Worm (Caenorhabditis elegans) whole organism, young adult: ENCODE data around the gene cka-2.

Experiments used
- B0019.2 ChIP-seq: fragments of 200-800 bp; sonication (Bioruptor generic); conservative IDR thresholded peaks from 2 replicates; pipeline ENCODE4 v1.3.6; 2022; ENCODE audit warnings: missing genetic modification reagents, missing genetic modification characterization, missing compliant biosample characterization
- B0261.1 ChIP-seq: sonication (generic microtip); optimal IDR thresholded peaks from 2 replicates; lab custom pipeline; 2016; ENCODE audit warnings: mild to moderate bottlenecking, missing genetic modification characterization, moderate library complexity, missing compliant biosample characterization
- B0336.3 ChIP-seq: fragments of 200-800 bp; sonication (Bioruptor generic); IDR thresholded peaks from 2 replicates; pipeline ENCODE4 v1.3.6; 2022; ENCODE audit warnings: missing genetic modification characterization, missing compliant biosample characterization
- F33H1.4 ChIP-seq: fragments of 200-800 bp; sonication (Bioruptor generic); IDR thresholded peaks from 2 replicates; pipeline ENCODE4 v1.3.6; 2022; ENCODE audit warnings: missing genetic modification reagents, missing genetic modification characterization, missing compliant biosample characterization
- F39B2.1 ChIP-seq: fragments of 200-800 bp; sonication (Bioruptor generic); IDR thresholded peaks from 2 replicates; pipeline ENCODE4 v1.3.6; 2022; ENCODE audit warnings: missing genetic modification reagents, missing genetic modification characterization, missing compliant biosample characterization
- T07F8.4 ChIP-seq: sonication (generic microtip); optimal IDR thresholded peaks from 2 replicates; lab custom pipeline; 2016; ENCODE audit warnings: mild to moderate bottlenecking, missing genetic modification characterization, moderate library complexity, missing compliant biosample characterization
- Y53F4B.3 ChIP-seq: fragments of 200-800 bp; sonication (Bioruptor generic); IDR thresholded peaks from 2 replicates; pipeline ENCODE4 v1.3.6; 2022; ENCODE audit warnings: missing genetic modification reagents, missing genetic modification characterization, missing compliant biosample characterization
- Y53G8AR.9 ChIP-seq: fragments of 200-800 bp; sonication (Bioruptor generic); conservative IDR thresholded peaks from 2 replicates; pipeline ENCODE4 v1.3.6; 2022; ENCODE audit warnings: missing genetic modification reagents, missing genetic modification characterization, missing compliant biosample characterization
- Y67H2A.10 ChIP-seq: fragments of 200-800 bp; sonication (Bioruptor generic); conservative IDR thresholded peaks from 2 replicates; pipeline ENCODE4 v1.3.6; 2022; ENCODE audit warnings: missing genetic modification reagents, missing genetic modification characterization, missing compliant biosample characterization
- ama-1 ChIP-seq, 3 experiments: fragments of 150-350 bp in 1 of 3; sonication (generic microtip) in 2 of 3; optimal IDR thresholded peaks; 2 replicates each; lab custom pipeline; 2014 to 2018; ENCODE audit warnings: missing biosample characterization in 2 of 3, missing genetic modification characterization in 2 of 3, missing genetic modification reagents in 2 of 3
- atf-7 ChIP-seq: sonication (generic microtip); optimal IDR thresholded peaks from 2 replicates; lab custom pipeline; 2017; ENCODE audit warnings: mild to moderate bottlenecking, missing genetic modification characterization, missing compliant biosample characterization
- bed-2 ChIP-seq: fragments of 200-800 bp; sonication (Bioruptor generic); IDR thresholded peaks from 2 replicates; pipeline ENCODE4 v1.3.6; 2022; ENCODE audit warnings: missing genetic modification reagents, missing genetic modification characterization, missing compliant biosample characterization
- cebp-1 ChIP-seq, 2 experiments: fragments of 200-800 bp in 1 of 2; sonication (Bioruptor generic) in 1 of 2; sonication (generic microtip) in 1 of 2; IDR thresholded peaks in 1 of 2; optimal IDR thresholded peaks in 1 of 2; 2 replicates each; pipeline versions ENCODE4 v1.3.6 to Lab custom; 2017 to 2022; ENCODE audit warnings: missing compliant biosample characterization in 2 of 2, missing genetic modification characterization in 2 of 2, mild to moderate bottlenecking in 1 of 2, missing genetic modification reagents in 1 of 2, moderate library complexity in 1 of 2
- cebp-2 ChIP-seq: fragments of 200-800 bp; sonication (Bioruptor generic); IDR thresholded peaks from 2 replicates; pipeline ENCODE4 v1.3.6; 2022; ENCODE audit warnings: missing genetic modification characterization, missing compliant biosample characterization
- chd-7 ChIP-seq: sonication (generic microtip); optimal IDR thresholded peaks from 2 replicates; lab custom pipeline; 2016; ENCODE audit warnings: mild to moderate bottlenecking, missing genetic modification characterization, moderate library complexity, missing compliant biosample characterization
- dpff-1 ChIP-seq: sonication (generic microtip); optimal IDR thresholded peaks from 2 replicates; lab custom pipeline; 2017; ENCODE audit warnings: mild to moderate bottlenecking, missing genetic modification characterization, missing compliant biosample characterization
- dpl-1 ChIP-seq: fragments of 150-350 bp; optimal IDR thresholded peaks from 2 replicates; lab custom pipeline; 2014; ENCODE audit warnings: missing biosample characterization, missing genetic modification reagents, missing genetic modification characterization
- hlh-26 ChIP-seq: fragments of 200-800 bp; sonication (Bioruptor generic); conservative IDR thresholded peaks from 2 replicates; pipeline ENCODE4 v1.3.6; 2022; ENCODE audit warnings: missing genetic modification reagents, missing genetic modification characterization, missing compliant biosample characterization
- hsf-1 ChIP-seq: fragments of 200-800 bp; sonication (Bioruptor generic); IDR thresholded peaks from 2 replicates; pipeline ENCODE4 v1.3.6; 2022; ENCODE audit warnings: missing genetic modification reagents, missing genetic modification characterization, missing compliant biosample characterization
- lag-1 ChIP-seq: fragments of 200-800 bp; sonication (Bioruptor generic); IDR thresholded peaks from 2 replicates; pipeline ENCODE4 v1.3.6; 2022; ENCODE audit warnings: missing genetic modification reagents, missing genetic modification characterization, missing compliant biosample characterization
- let-607 ChIP-seq, 2 experiments: fragments of 200-800 bp in 1 of 2; sonication (Bioruptor generic) in 1 of 2; sonication (generic microtip) in 1 of 2; optimal IDR thresholded peaks; 2 replicates each; lab custom pipeline; 2016 to 2018; ENCODE audit warnings: mild to moderate bottlenecking in 2 of 2, missing compliant biosample characterization in 2 of 2, missing genetic modification characterization in 2 of 2, moderate library complexity in 2 of 2, missing genotype in 1 of 2
- lin-26 ChIP-seq: fragments of 200-800 bp; sonication (Bioruptor generic); IDR thresholded peaks from 2 replicates; pipeline ENCODE4 v1.3.6; 2022; ENCODE audit warnings: missing genetic modification reagents, missing genetic modification characterization, missing compliant biosample characterization
- lin-40 ChIP-seq: sonication (generic microtip); optimal IDR thresholded peaks from 2 replicates; lab custom pipeline; 2016; ENCODE audit warnings: missing genetic modification characterization, mild to moderate bottlenecking, missing compliant biosample characterization, missing genotype, missing genetic modification reagents
- madf-3 ChIP-seq: fragments of 200-800 bp; sonication (Bioruptor generic); IDR thresholded peaks from 2 replicates; pipeline ENCODE4 v1.3.6; 2022; ENCODE audit warnings: missing genetic modification reagents, missing genetic modification characterization, missing compliant biosample characterization
- mes-4 ChIP-seq: sonication (generic microtip); optimal IDR thresholded peaks from 2 replicates; lab custom pipeline; 2016; ENCODE audit warnings: missing genotype, missing genetic modification characterization, missing compliant biosample characterization
- nfyb-1 ChIP-seq: fragments of 200-800 bp; sonication (Bioruptor generic); IDR thresholded peaks from 2 replicates; pipeline ENCODE4 v1.3.6; 2022; ENCODE audit warnings: missing genetic modification reagents, missing genetic modification characterization, missing compliant biosample characterization
- nhr-120 ChIP-seq: fragments of 200-800 bp; sonication (Bioruptor generic); IDR thresholded peaks from 2 replicates; pipeline ENCODE4 v1.3.6; 2022; ENCODE audit warnings: missing genetic modification characterization, missing compliant biosample characterization
- nhr-80 ChIP-seq: sonication (generic microtip); optimal IDR thresholded peaks from 2 replicates; lab custom pipeline; 2016; ENCODE audit warnings: missing genetic modification characterization, missing compliant biosample characterization
- nhr-90 ChIP-seq: sonication (generic microtip); optimal IDR thresholded peaks from 2 replicates; lab custom pipeline; 2016; ENCODE audit warnings: missing genotype, mild to moderate bottlenecking, missing genetic modification characterization, missing compliant biosample characterization
- pbrm-1 ChIP-seq: fragments of 200-800 bp; sonication (Bioruptor generic); IDR thresholded peaks from 2 replicates; pipeline ENCODE4 v1.3.6; 2022; ENCODE audit warnings: missing genetic modification reagents, missing genetic modification characterization, missing compliant biosample characterization
- pha-4 ChIP-seq: fragments of 150-350 bp; sonication (generic microtip); optimal IDR thresholded peaks from 2 replicates; lab custom pipeline; 2014; ENCODE audit warnings: missing biosample characterization, missing genetic modification reagents, missing genetic modification characterization
- repo-1 ChIP-seq: sonication (generic microtip); optimal IDR thresholded peaks from 2 replicates; lab custom pipeline; 2017; ENCODE audit warnings: mild to moderate bottlenecking, missing genetic modification characterization, missing compliant biosample characterization
- sdz-38 ChIP-seq: sonication (generic microtip); optimal IDR thresholded peaks from 2 replicates; lab custom pipeline; 2016; ENCODE audit warnings: missing genotype, missing genetic modification characterization, missing compliant biosample characterization
- tlf-1 ChIP-seq: fragments of 200-800 bp; sonication (Bioruptor generic); optimal IDR thresholded peaks from 2 replicates; lab custom pipeline; 2018; ENCODE audit warnings: mild to moderate bottlenecking, missing genetic modification characterization, missing compliant biosample characterization
- unc-130 ChIP-seq: sonication (generic microtip); optimal IDR thresholded peaks from 2 replicates; lab custom pipeline; 2016; ENCODE audit warnings: missing genetic modification reagents, missing genetic modification characterization, missing compliant biosample characterization
- unc-62 ChIP-seq: fragments of 150-350 bp; optimal IDR thresholded peaks from 2 replicates; lab custom pipeline; 2014; ENCODE audit warnings: missing biosample characterization, missing genetic modification reagents, missing genetic modification characterization
- xnd-1 ChIP-seq: sonication (generic microtip); optimal IDR thresholded peaks from 2 replicates; lab custom pipeline; 2016; ENCODE audit warnings: missing genotype, missing genetic modification reagents, missing genetic modification characterization, missing compliant biosample characterization
- zfh-2 ChIP-seq: fragments of 200-800 bp; sonication (Bioruptor generic); conservative IDR thresholded peaks from 2 replicates; pipeline ENCODE4 v1.3.6; 2022; ENCODE audit warnings: missing genetic modification reagents, missing genetic modification characterization, missing compliant biosample characterization
- ztf-26 ChIP-seq: sonication (generic microtip); optimal IDR thresholded peaks from 2 replicates; lab custom pipeline; 2017; ENCODE audit warnings: missing genetic modification characterization, missing compliant biosample characterization

The cka-2 gene

DNA sequence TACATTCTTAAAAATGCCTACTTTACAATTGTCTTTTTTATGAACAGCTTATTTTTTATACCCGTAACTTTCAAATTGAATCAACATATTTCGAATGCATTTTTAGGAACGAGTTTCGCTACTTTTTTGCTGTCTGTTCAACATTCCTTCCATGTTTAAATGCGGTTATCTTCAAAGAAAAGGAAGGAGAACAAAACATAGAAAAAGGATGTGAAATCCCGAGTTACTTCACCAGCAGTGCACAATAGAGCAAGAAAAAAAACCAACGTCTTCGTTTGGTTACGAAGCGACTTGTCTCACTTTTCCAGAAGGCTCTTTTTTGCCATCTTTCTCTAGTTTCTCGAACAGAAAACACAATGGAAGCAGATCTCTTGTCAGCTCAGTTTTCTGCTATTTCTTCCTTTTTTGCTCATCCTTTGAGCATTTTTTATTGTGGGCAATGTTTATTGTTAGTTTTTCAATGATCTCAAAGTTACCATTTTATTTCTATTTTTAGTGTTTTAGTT is at the start of gene cka-2:
TSS of gene cka-2 (plus strand) at position 456 of the 506 bp plus-strand sequence.
- TF ChIP-seq zfh-2 (GFP tag; lab: Robert Waterston, UW), result no peak
- no peak for TF ChIP-seq B0019.2 (GFP tag; lab: Robert Waterston, UW)
- TF ChIP-seq Y67H2A.10 (GFP tag; lab: Robert Waterston, UW), result no peak
- TF ChIP-seq nhr-90 (tag; lab: Kevin White, UChicago), result no peak
- no peak for TF ChIP-seq chd-7 (tag; lab: Kevin White, UChicago)

DNA sequence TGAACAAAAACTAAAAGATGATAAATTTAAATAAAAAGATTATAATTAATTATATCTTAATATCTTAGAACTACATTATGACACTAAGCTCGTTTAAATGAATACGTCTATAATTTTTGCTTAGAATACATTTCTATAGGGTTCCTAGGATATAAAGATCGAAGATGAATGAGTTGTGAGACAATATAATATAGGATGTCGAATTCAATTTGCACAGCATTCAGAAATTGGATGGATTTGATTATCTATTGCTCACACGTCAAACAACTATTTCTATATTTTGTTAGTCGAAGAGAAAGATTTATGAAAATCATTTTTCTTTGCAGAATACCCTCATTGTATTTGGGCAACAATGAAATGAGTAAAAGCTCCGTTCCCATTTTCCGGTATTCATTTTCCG is 47.0 kb upstream of the cka-2 start:
- TF ChIP-seq dpl-1 (GFP tag; lab: Kevin White, UChicago) (no peak), unc-130 (no peak), nfyb-1 (GFP tag; lab: Robert Waterston, UW) (no peak), T07F8.4 (tag; lab: Kevin White, UChicago) (no peak), Y67H2A.10 (GFP tag; lab: Robert Waterston, UW) (no peak), dpff-1 (tag; lab: Kevin White, UChicago) (no peak), xnd-1 (tag; lab: Kevin White, UChicago) (no peak), Y53F4B.3 (GFP tag; lab: Robert Waterston, UW) (no peak), sdz-38 (tag; lab: Kevin White, UChicago) (no peak), mes-4 (tag; lab: Kevin White, UChicago) (no peak), B0336.3 (GFP tag; lab: Robert Waterston, UW) (no peak)

DNA sequence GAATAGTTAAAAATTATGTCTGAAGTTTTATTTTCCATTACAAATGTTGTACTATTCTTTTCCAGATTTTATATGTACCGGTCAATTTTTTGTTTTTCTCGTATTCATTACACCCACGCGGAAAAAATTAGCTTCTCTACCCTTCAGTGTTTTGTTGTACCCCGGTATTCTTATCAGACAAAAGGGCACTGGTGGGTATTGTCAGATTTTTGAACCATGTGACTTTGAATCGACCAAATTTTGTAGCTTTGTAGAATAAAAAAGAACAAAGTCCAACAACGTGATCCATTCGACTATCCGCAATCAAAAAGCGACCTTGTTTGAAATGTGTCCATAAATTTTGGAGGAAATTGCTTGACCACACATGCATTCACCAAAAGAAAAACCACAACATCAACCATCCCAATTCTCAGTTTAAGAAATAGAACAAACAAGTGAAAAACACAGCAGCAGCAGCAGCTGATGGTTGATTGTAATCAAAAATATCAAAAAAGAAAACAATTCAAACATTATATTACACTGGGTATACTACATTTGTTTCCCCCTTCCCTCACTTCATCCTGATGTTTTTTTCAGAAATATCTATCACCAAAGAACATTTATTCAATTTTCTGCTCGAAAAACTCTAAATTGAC is 41.3 kb upstream of the cka-2 start:
- TF ChIP-seq hsf-1 (GFP tag; lab: Robert Waterston, UW) (no peak), Y53G8AR.9 (0 out of 2 replicates have a peak, but pooled peaks have one; percentile 35)

DNA sequence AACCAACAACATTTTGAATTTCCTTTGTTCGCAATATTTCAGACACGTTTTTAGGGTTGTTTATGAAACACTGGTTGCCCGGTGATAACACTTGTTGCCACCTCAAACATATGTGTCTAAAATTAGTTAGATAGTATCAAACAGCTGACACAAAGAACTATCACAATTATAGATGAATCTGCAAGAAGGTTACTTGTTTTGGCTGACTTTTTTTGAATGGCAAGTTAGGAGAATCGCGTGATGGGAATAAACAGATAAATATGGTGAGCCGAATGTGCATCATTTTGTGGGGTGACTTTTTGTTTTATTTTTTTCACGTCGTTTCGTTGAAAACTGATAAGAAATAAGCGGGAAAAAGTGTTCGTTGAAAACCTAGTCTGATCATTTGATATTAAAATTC is 40.8 kb upstream of the cka-2 start:
- TF ChIP-seq lin-26 (GFP tag; lab: Robert Waterston, UW) (peak; percentile 33; the same call in 1 of the 2 replicates), chd-7 (tag; lab: Kevin White, UChicago) (peak; percentile 1), let-607 (tag; optimal IDR thresholded peaks at IDR 0.05; lab: Kevin White, UChicago) (peak in 1 of 2 experiments; percentile 56), madf-3 (no peak), nfyb-1 (GFP tag; lab: Robert Waterston, UW) (0 out of 2 replicates have a peak, but pooled peaks have one; percentile 15), unc-62 (GFP tag; lab: Kevin White, UChicago) (peak; percentile 8), cebp-1 (GFP tag; IDR thresholded peaks at IDR 0.05; lab: Robert Waterston, UW) (0 out of 2 replicates have a peak, but pooled peaks have one; percentile 16), cebp-1 (tag; optimal IDR thresholded peaks at IDR 0.05; lab: Kevin White, UChicago) (peak; percentile 41), bed-2 (GFP tag; lab: Robert Waterston, UW) (no peak), B0261.1 (tag; lab: Kevin White, UChicago) (no peak), F39B2.1 (no peak), nhr-80 (peak; percentile 87), atf-7 (peak; percentile 49)

DNA sequence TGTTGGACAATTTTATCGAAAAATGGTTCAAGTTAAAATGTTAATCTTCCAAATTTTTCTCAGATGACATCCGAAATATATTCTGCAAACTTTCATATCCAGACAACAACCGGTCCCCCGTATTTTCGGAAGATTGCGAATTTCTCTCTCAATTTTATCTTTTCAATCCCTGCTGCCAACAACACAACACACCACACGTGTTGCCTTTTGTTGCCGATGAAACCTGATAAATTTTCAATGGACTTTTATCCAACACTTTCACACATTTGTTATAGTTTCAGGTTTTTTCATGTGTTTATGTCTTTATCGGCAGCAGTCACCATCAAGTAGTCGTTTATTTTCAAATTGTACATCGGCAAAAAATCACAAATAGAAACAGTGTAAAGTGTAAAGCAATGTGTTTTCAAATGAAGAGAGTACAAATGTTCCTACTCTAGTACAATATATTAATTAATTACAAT is 39.7 kb upstream of the cka-2 start:
- TF ChIP-seq lin-26 (GFP tag; lab: Robert Waterston, UW) (0 out of 2 replicates have a peak, but pooled peaks have one; percentile 12), hlh-26 (GFP tag; lab: Robert Waterston, UW) (no peak), ztf-26 (peak; percentile 24), atf-7 (peak; percentile 40), madf-3 (0 out of 2 replicates have a peak, but pooled peaks have one; percentile 38), pha-4 (tag; lab: Kevin White, UChicago) (no peak), repo-1 (tag; lab: Kevin White, UChicago) (peak; percentile 89), tlf-1 (GFP tag; lab: Kevin White, UChicago) (peak; percentile 49), pbrm-1 (GFP tag; lab: Robert Waterston, UW) (0 out of 2 replicates have a peak, but pooled peaks have one; percentile 37), lin-40 (tag; lab: Kevin White, UChicago) (peak; percentile 40), nhr-120 (GFP tag; lab: Robert Waterston, UW) (no peak), F39B2.1 (no peak), lag-1 (GFP tag; lab: Robert Waterston, UW) (no peak), nhr-80 (peak; percentile 53), cebp-1 (GFP tag; IDR thresholded peaks at IDR 0.05; lab: Robert Waterston, UW) (no peak), cebp-1 (tag; optimal IDR thresholded peaks at IDR 0.05; lab: Kevin White, UChicago) (peak; percentile 57), ama-1 (optimal IDR thresholded peaks at IDR 0.05; lab: Kevin White, UChicago) (peak; percentile 46), ama-1 (GFP tag; optimal IDR thresholded peaks at IDR 0.05; lab: Kevin White, UChicago) (no peak), F33H1.4 (no peak), cebp-2 (no peak)
